Worm (Caenorhabditis elegans): ENCODE results near the gene srz-105.

DNA sequence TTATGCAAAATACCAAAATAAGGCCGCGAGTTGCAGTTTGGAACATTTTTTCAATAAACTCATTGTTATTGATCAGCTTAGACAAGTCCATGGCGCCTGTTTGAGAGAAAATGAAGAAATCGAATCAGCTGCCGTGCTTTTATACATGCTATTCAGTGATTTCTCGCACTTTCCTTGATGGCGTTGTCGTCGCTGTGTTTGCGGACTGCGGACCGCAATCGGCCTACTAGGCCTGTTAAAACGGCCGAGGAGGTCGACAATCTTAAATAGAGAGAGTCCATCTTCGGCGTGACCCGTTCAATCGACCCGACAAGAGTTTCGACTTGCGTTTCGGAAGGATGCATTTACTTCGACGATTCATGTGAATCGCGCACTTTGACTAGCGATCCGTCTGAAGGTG is 33.9 kb upstream of the srz-105 start, which contains the start of gene srz-75:
- TF ChIP-seq nhr-25 (tag; optimal IDR thresholded peaks at IDR 0.05) (no peak), ceh-16 (tag; optimal IDR thresholded peaks at IDR 0.05) (no peak), unc-55 (GFP tag; optimal IDR thresholded peaks at IDR 0.05) (no peak), ztf-1 (GFP tag; conservative IDR thresholded peaks at IDR 0.05) (no peak), sma-9 (GFP tag; optimal IDR thresholded peaks at IDR 0.05) (no peak), sma-9 (tag; optimal IDR thresholded peaks at IDR 0.05) (no peak), unc-62 (GFP tag; optimal IDR thresholded peaks at IDR 0.05) (no peak), egl-27 (tag; optimal IDR thresholded peaks at IDR 0.05) (no peak)

Measured in whole organism, L2 larva.